Worm (Caenorhabditis elegans) whole organism, L2 larva: ENCODE results near the gene C01G5.4.

Experiments
- C34F6.9 ChIP-seq: fragments of 150-350 bp; optimal IDR thresholded peaks from 2 replicates; lab custom pipeline; 2014; ENCODE audit warnings: missing biosample characterization, missing genetic modification characterization
- F13H6.1 ChIP-seq: sonication (generic microtip); optimal IDR thresholded peaks from 2 replicates; lab custom pipeline; 2016; ENCODE audit warnings: missing genetic modification characterization, missing compliant biosample characterization
- R02D3.7 ChIP-seq: fragments of 150-350 bp; optimal IDR thresholded peaks from 2 replicates; lab custom pipeline; 2014; ENCODE audit warnings: missing biosample characterization, missing genetic modification characterization
- Y55F3AM.14 ChIP-seq: fragments of 200-800 bp; sonication (Bioruptor generic); optimal IDR thresholded peaks from 2 replicates; lab custom pipeline; 2018; ENCODE audit warnings: mild to moderate bottlenecking, missing genetic modification characterization, missing compliant biosample characterization
- alr-1 ChIP-seq: fragments of 150-350 bp; optimal IDR thresholded peaks from 2 replicates; lab custom pipeline; 2014; ENCODE audit warnings: missing biosample characterization, missing genetic modification characterization
- aly-2 ChIP-seq: fragments of 150-350 bp; optimal IDR thresholded peaks from 2 replicates; lab custom pipeline; 2014; ENCODE audit warnings: missing biosample characterization, missing genetic modification characterization
- ama-1 ChIP-seq: fragments of 150-350 bp; optimal IDR thresholded peaks from 2 replicates; lab custom pipeline; 2018; ENCODE audit warnings: inconsistent platforms
- blmp-1 ChIP-seq: sonication (generic microtip); optimal IDR thresholded peaks from 2 replicates; lab custom pipeline; 2017; ENCODE audit warnings: missing genetic modification characterization, mild to moderate bottlenecking, missing compliant biosample characterization, antibody characterized with exemption, moderate library complexity; ENCODE audit not compliant: insufficient read depth
- ceh-16 ChIP-seq: fragments of 150-350 bp; optimal IDR thresholded peaks from 2 replicates; lab custom pipeline; 2014; ENCODE audit warnings: missing biosample characterization, missing genetic modification characterization
- ceh-82 ChIP-seq: fragments of 150-350 bp; optimal IDR thresholded peaks from 2 replicates; lab custom pipeline; 2014; ENCODE audit warnings: missing biosample characterization, missing genetic modification characterization
- crh-2 ChIP-seq: sonication (generic microtip); optimal IDR thresholded peaks from 2 replicates; lab custom pipeline; 2017; ENCODE audit warnings: missing biosample characterization, missing genetic modification characterization
- dmd-4 ChIP-seq: sonication (generic microtip); optimal IDR thresholded peaks from 2 replicates; lab custom pipeline; 2017; ENCODE audit warnings: missing biosample characterization, missing genetic modification characterization
- egl-27 ChIP-seq: sonication (generic microtip); optimal IDR thresholded peaks from 3 replicates; lab custom pipeline; 2017; ENCODE audit warnings: missing biosample characterization, missing genetic modification reagents, missing genetic modification characterization
- elt-1 ChIP-seq: fragments of 150-350 bp; optimal IDR thresholded peaks from 2 replicates; lab custom pipeline; 2014; ENCODE audit warnings: missing biosample characterization, missing genetic modification characterization
- elt-3 ChIP-seq: sonication (generic microtip); optimal IDR thresholded peaks from 2 replicates; lab custom pipeline; 2017; ENCODE audit warnings: missing biosample characterization, missing genetic modification characterization
- fos-1 ChIP-seq: fragments of 150-350 bp; optimal IDR thresholded peaks from 2 replicates; lab custom pipeline; 2014; ENCODE audit warnings: missing biosample characterization, missing genetic modification characterization
- gmeb-1 ChIP-seq: fragments of 150-350 bp; optimal IDR thresholded peaks from 2 replicates; lab custom pipeline; 2014; ENCODE audit warnings: missing biosample characterization, missing genetic modification characterization
- lin-11 ChIP-seq: fragments of 150-350 bp; sonication (generic microtip); optimal IDR thresholded peaks from 2 replicates; lab custom pipeline; 2014; ENCODE audit warnings: missing biosample characterization, missing genetic modification characterization, inconsistent platforms, mixed read lengths
- lin-13 ChIP-seq: fragments of 150-350 bp; optimal IDR thresholded peaks from 2 replicates; lab custom pipeline; 2014; ENCODE audit warnings: missing biosample characterization, missing genetic modification reagents, missing genetic modification characterization
- lin-39 ChIP-seq: fragments of 150-350 bp; optimal IDR thresholded peaks from 2 replicates; lab custom pipeline; 2014; ENCODE audit warnings: missing biosample characterization, missing genetic modification reagents, missing genetic modification characterization
- lsy-2 ChIP-seq, 2 experiments: fragments of 150-350 bp in 1 of 2; sonication (generic microtip) in 1 of 2; optimal IDR thresholded peaks; 2 replicates each; lab custom pipeline; 2014 to 2017; ENCODE audit warnings: missing biosample characterization in 2 of 2, missing genetic modification characterization in 2 of 2
- mbf-1 ChIP-seq: sonication (generic microtip); optimal IDR thresholded peaks from 2 replicates; lab custom pipeline; 2017; ENCODE audit warnings: missing biosample characterization, missing genetic modification characterization
- nhr-10 ChIP-seq: sonication (generic microtip); optimal IDR thresholded peaks from 2 replicates; lab custom pipeline; 2017; ENCODE audit warnings: missing biosample characterization, missing genetic modification characterization
- nhr-11 ChIP-seq: fragments of 150-350 bp; optimal IDR thresholded peaks from 2 replicates; lab custom pipeline; 2014; ENCODE audit warnings: missing biosample characterization, missing genetic modification characterization
- nhr-12 ChIP-seq: fragments of 150-350 bp; optimal IDR thresholded peaks from 2 replicates; lab custom pipeline; 2014; ENCODE audit warnings: missing biosample characterization, missing genetic modification characterization
- nhr-21 ChIP-seq: fragments of 150-350 bp; optimal IDR thresholded peaks from 2 replicates; lab custom pipeline; 2014; ENCODE audit warnings: missing biosample characterization, missing genetic modification characterization
- nhr-23 ChIP-seq: fragments of 150-350 bp; optimal IDR thresholded peaks from 2 replicates; lab custom pipeline; 2014; ENCODE audit warnings: missing biosample characterization, missing genetic modification reagents, missing genetic modification characterization
- nhr-237 ChIP-seq: fragments of 150-350 bp; optimal IDR thresholded peaks from 2 replicates; lab custom pipeline; 2014; ENCODE audit warnings: missing biosample characterization, missing genetic modification characterization
- nhr-6 ChIP-seq: fragments of 150-350 bp; optimal IDR thresholded peaks from 2 replicates; lab custom pipeline; 2014; ENCODE audit warnings: missing biosample characterization, missing genetic modification characterization
- nhr-77 ChIP-seq: fragments of 150-350 bp; optimal IDR thresholded peaks from 2 replicates; lab custom pipeline; 2014; ENCODE audit warnings: missing biosample characterization, missing genetic modification characterization
- peb-1 ChIP-seq: fragments of 150-350 bp; optimal IDR thresholded peaks from 2 replicates; lab custom pipeline; 2014; ENCODE audit warnings: missing biosample characterization, missing genetic modification characterization
- sem-4 ChIP-seq: fragments of 150-350 bp; optimal IDR thresholded peaks from 2 replicates; lab custom pipeline; 2014; ENCODE audit warnings: missing biosample characterization, missing genetic modification reagents, missing genetic modification characterization
- skn-1 ChIP-seq: sonication (generic microtip); optimal IDR thresholded peaks from 2 replicates; lab custom pipeline; 2017; ENCODE audit warnings: missing biosample characterization, missing genetic modification characterization
- sma-9 ChIP-seq, 2 experiments: fragments of 150-350 bp in 1 of 2; sonication (generic microtip) in 1 of 2; optimal IDR thresholded peaks; 2 replicates each; lab custom pipeline; 2014 to 2016; ENCODE audit warnings: missing genetic modification characterization in 2 of 2, mild to moderate bottlenecking in 1 of 2, missing biosample characterization in 1 of 2, missing compliant biosample characterization in 1 of 2, missing genetic modification reagents in 1 of 2, moderate library complexity in 1 of 2
- snpc-4 ChIP-seq: fragments of 150-350 bp; optimal IDR thresholded peaks from 2 replicates; lab custom pipeline; 2014; ENCODE audit warnings: missing biosample characterization, missing genetic modification characterization
- unc-39 ChIP-seq: fragments of 150-350 bp; optimal IDR thresholded peaks from 2 replicates; lab custom pipeline; 2014; ENCODE audit warnings: missing biosample characterization, missing genetic modification characterization
- unc-55 ChIP-seq: fragments of 150-350 bp; sonication (generic microtip); optimal IDR thresholded peaks from 3 replicates; lab custom pipeline; 2014; ENCODE audit warnings: missing biosample characterization, missing genetic modification reagents, missing genetic modification characterization
- unc-62 ChIP-seq: fragments of 150-350 bp; optimal IDR thresholded peaks from 2 replicates; lab custom pipeline; 2014; ENCODE audit warnings: missing biosample characterization, missing genetic modification reagents, missing genetic modification characterization
- zag-1 ChIP-seq: fragments of 150-350 bp; optimal IDR thresholded peaks from 2 replicates; lab custom pipeline; 2014; ENCODE audit warnings: missing biosample characterization, missing genetic modification characterization
- ztf-1 ChIP-seq: fragments of 200-800 bp; sonication (Bioruptor generic); conservative IDR thresholded peaks from 2 replicates; pipeline ENCODE4 v1.3.6; 2022; ENCODE audit warnings: missing genetic modification characterization, missing compliant biosample characterization
- ztf-11 ChIP-seq: sonication (generic microtip); optimal IDR thresholded peaks from 2 replicates; lab custom pipeline; 2017; ENCODE audit warnings: missing biosample characterization, missing genetic modification characterization
- ztf-4 ChIP-seq: fragments of 150-350 bp; optimal IDR thresholded peaks from 2 replicates; lab custom pipeline; 2014; ENCODE audit warnings: missing biosample characterization, missing genetic modification characterization

The C01G5.4 gene

ce11 chrIV:6514700-6515099, 16.9 kb upstream of the C01G5.4 start:
- TF ChIP-seq nhr-23 (tag; lab: Kevin White, UChicago) (no peak), C34F6.9 (tag; lab: Kevin White, UChicago) (peak; percentile 49), ceh-16 (tag; lab: Kevin White, UChicago) (no peak), ama-1 (lab: Kevin White, UChicago) (no peak), unc-55 (GFP tag; lab: Kevin White, UChicago) (peak; percentile 56), skn-1 (tag; lab: Kevin White, UChicago) (no peak), ztf-1 (no peak), elt-1 (no peak), ceh-82 (no peak), lsy-2 (tag; optimal IDR thresholded peaks at IDR 0.05; lab: Kevin White, UChicago) (peak in 1 of 2 experiments; percentile 67), nhr-77 (tag; lab: Kevin White, UChicago) (no peak), R02D3.7 (tag; lab: Kevin White, UChicago) (no peak), nhr-12 (tag; lab: Kevin White, UChicago) (no peak), Y55F3AM.14 (GFP tag; lab: Kevin White, UChicago) (peak; percentile 1), blmp-1 (tag; lab: Kevin White, UChicago) (no peak), crh-2 (tag; lab: Kevin White, UChicago) (peak; percentile 40), alr-1 (tag; lab: Kevin White, UChicago) (no peak), egl-27 (tag; lab: Kevin White, UChicago) (no peak), aly-2 (tag; lab: Kevin White, UChicago) (no peak), peb-1 (no peak), nhr-21 (peak; percentile 78), ztf-4 (tag; lab: Kevin White, UChicago) (peak; percentile 33), dmd-4 (no peak), lin-39 (no peak), gmeb-1 (tag; lab: Kevin White, UChicago) (no peak), lin-11 (no peak), unc-39 (tag; lab: Kevin White, UChicago) (no peak), F13H6.1 (peak; percentile 10), ztf-11 (no peak), nhr-11 (tag; lab: Kevin White, UChicago) (no peak), sem-4 (tag; lab: Kevin White, UChicago) (no peak), nhr-10 (tag; lab: Kevin White, UChicago) (no peak), nhr-237 (tag; lab: Kevin White, UChicago) (no peak), snpc-4 (no peak), fos-1 (no peak), mbf-1 (tag; lab: Kevin White, UChicago) (no peak), elt-3 (tag; lab: Kevin White, UChicago) (no peak), unc-62 (GFP tag; lab: Kevin White, UChicago) (no peak), nhr-6 (peak; percentile 48), lin-13 (GFP tag; lab: Kevin White, UChicago) (peak; percentile 25), sma-9 (GFP tag; optimal IDR thresholded peaks at IDR 0.05; lab: Kevin White, UChicago) (peak; percentile 41), sma-9 (tag; optimal IDR thresholded peaks at IDR 0.05; lab: Kevin White, UChicago) (no peak), zag-1 (tag; lab: Kevin White, UChicago) (peak; percentile 27)

DNA sequence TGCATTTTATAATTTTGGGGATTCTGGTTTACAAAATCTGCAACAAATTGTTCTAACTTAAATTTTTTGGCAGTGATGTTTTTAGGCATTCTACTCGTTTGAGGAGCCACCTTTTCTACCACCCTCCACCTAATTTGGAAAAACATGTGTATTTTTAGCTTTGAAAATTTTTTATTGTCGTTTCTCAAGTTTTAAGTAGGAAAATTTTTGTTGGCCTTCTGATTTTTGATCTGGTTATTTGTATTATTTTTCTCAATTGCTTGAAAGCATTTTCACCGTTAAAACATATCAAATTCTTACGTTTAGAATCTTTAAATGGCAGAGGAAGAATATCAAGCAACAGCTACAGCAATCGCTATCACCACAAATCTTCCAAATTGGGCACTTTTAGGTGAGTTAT, 13.7 kb upstream of the C01G5.4 start, which contains the start of gene C01G5.7:
C01G5.7 (plus strand) TSS at position 301 of the 400 bp plus-strand sequence.
- no peak for TF ChIP-seq ztf-1

DNA sequence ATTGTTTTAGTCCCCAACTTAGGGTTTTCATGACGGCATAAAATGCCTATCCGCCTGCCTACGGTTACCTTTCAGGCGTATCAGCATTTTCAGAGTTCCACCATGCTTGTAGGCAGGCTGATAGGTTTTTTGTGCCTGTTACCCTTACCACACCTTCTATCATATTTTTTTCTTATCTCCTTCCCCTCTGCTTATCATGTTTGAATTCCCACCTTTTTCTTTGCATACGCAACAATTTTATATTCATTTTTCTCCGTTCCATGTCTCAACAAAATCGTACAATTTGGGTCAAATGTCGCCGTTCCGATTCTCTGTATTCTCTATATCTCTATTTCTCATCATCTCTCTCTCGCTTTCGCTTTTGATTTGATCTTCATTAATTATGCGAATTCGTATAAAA, 12.0 kb upstream of the C01G5.4 start, which contains the start of gene C01G5.9:
C01G5.9 (plus strand) TSS at position 301 of the 400 bp plus-strand sequence.
- peak; percentile 43 for TF ChIP-seq fos-1
- TF ChIP-seq elt-1 = no peak
